Worm (Caenorhabditis elegans): ENCODE results near the gene try-5.

ce11 chrV:9386143-9386542 lies 39.3 kb downstream of the try-5 start, which contains the start of gene hum-2:
- TF ChIP-seq dmd-4 (tag; optimal IDR thresholded peaks at IDR 0.05) (no peak), nhr-23 (tag; optimal IDR thresholded peaks at IDR 0.05) (no peak), ceh-16 (tag; optimal IDR thresholded peaks at IDR 0.05) (no peak), elt-1 (tag; optimal IDR thresholded peaks at IDR 0.05) (no peak)
